Worm (Caenorhabditis elegans): ENCODE results near the gene clc-22.

The clc-22 gene

DNA sequence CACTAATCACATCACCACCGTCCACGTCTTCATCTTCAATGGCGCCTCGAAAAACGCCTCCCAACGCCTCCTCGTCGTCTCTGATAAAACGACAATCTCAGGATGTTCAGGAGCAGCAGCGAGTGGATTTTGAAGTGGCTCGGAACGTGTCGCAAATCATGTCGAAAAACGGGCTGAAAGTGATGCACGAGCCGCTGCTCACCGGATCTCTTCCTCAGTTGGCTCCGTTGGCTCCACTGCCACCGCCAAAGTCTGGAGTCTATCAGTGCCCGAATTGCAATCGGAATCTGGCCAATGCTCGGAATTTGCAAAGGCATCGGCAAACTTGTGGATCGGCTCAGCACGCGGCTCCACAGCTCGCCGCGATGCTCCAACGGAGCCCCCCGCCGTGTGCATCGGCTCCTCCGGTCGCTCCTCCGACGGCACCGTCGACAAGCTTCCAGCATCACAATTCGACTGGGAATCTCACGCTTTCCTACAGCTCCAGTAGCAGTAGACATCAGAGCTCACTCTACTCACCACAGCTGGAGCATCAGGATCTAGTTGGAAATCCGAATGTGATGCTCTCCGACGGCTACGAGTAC, 31.5 kb downstream of the clc-22 start:
- TF ChIP-seq fkh-10 (GFP tag; optimal IDR thresholded peaks at IDR 0.05) = no peak
- TF ChIP-seq ceh-82 (tag; optimal IDR thresholded peaks at IDR 0.05) = no peak

DNA sequence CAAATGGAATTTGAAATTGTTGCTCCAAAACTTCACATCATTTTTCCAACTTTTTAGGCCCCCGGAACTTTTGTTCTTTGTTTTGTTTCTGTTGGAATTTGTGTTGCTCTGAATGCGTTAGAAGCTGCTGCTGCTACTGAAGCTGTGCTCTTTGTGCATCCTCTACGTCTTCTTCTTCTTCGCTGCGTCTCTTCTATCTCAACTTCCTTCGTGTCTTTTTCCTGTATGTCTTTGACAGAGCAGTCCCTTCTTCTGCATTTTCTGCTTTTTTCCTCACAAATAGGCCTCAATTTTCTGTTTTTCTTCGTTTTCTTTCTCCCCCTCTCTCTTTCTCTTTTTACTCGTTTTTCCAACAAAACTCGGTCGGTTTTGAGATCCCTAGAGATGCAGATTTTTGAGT, 34.6 kb downstream of the clc-22 start:
- TF ChIP-seq ama-1 (optimal IDR thresholded peaks at IDR 0.05) = peak; percentile 9
- no peak for TF ChIP-seq unc-39 (tag; optimal IDR thresholded peaks at IDR 0.05)
- no peak for TF ChIP-seq snpc-4 (tag; optimal IDR thresholded peaks at IDR 0.05)
- TF ChIP-seq lin-39 (tag; optimal IDR thresholded peaks at IDR 0.05) = peak; percentile 49
- TF ChIP-seq nfya-1 (tag; optimal IDR thresholded peaks at IDR 0.05; ENCODE audit: insufficient read depth) = peak; percentile 58
- no peak for TF ChIP-seq nhr-77 (tag; optimal IDR thresholded peaks at IDR 0.05)

DNA sequence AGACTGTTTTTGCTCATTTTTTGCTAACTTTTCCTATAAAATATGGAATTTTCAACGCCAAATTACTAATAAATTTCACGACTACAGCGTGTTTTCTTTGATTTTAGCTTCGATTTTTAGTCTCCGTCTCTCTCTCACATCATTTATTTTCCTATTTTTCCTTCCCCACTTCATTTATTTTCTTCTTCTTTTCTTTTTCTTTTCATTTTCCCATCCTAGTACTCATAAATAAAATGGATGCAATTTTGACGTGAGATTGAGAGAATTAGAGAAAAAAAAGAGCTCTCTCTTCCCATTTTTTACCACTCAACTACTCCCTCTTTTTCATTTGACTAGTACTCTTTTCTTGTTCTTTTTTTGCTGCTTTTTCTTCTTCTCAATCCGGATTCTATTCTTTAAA, 35.6 kb downstream of the clc-22 start:
- no peak for TF ChIP-seq nhr-76 (tag; optimal IDR thresholded peaks at IDR 0.05)
- peak; percentile 24 for TF ChIP-seq fkh-10 (GFP tag; optimal IDR thresholded peaks at IDR 0.05)
- no peak for TF ChIP-seq nhr-237 (tag; optimal IDR thresholded peaks at IDR 0.05)
- TF ChIP-seq ZK546.5 (tag; optimal IDR thresholded peaks at IDR 0.05) = no peak
- TF ChIP-seq nhr-25 (tag; optimal IDR thresholded peaks at IDR 0.05) = no peak
- no peak for TF ChIP-seq pqm-1 (tag; optimal IDR thresholded peaks at IDR 0.05)
- TF ChIP-seq tbx-2 (tag; optimal IDR thresholded peaks at IDR 0.05) = no peak
- no peak for TF ChIP-seq aly-2 (tag; optimal IDR thresholded peaks at IDR 0.05)
- peak; percentile 47 for TF ChIP-seq nfya-1 (tag; optimal IDR thresholded peaks at IDR 0.05; ENCODE audit: insufficient read depth)
- no peak for TF ChIP-seq ztf-4 (tag; optimal IDR thresholded peaks at IDR 0.05)

DNA sequence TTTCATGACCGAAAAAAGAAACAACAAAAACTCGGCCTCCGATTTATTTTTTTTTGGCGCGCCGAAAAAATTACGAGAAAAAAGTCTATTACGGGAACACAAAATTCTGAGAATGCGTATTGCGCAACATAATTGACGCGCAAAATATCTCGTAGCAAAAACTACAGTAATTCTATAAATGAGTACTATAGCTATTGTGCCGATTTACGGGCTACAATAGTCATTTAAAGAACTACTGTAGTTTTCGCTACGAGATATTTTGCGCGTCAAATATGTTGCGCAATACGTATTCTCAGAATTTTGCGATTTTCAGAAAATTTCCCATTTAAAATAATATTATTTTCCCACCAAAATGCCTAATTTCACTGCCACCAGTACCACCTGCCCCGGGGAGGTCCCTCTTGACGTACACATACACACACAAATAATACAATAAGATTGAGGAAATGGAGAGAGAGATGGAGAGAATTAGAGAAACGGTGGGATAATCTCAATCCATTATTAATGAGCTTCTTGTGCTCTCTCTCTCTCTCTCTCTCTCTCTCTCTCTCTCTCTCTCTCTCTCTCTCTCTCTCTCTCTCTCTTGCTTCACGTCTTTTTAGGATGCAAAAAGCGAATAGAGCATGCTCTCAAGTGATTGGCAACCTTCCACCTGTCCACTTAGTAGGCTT, 36.3 kb downstream of the clc-22 start:
- TF ChIP-seq elt-3 (tag; optimal IDR thresholded peaks at IDR 0.05) (no peak), elt-2 (tag; optimal IDR thresholded peaks at IDR 0.05) (no peak), unc-62 (GFP tag; optimal IDR thresholded peaks at IDR 0.05) (no peak), pqm-1 (tag; optimal IDR thresholded peaks at IDR 0.05) (no peak), nfya-1 (tag; optimal IDR thresholded peaks at IDR 0.05; ENCODE audit: insufficient read depth) (peak; percentile 10), ceh-82 (tag; optimal IDR thresholded peaks at IDR 0.05) (no peak), nhr-23 (tag; optimal IDR thresholded peaks at IDR 0.05) (no peak), nhr-11 (tag; optimal IDR thresholded peaks at IDR 0.05) (no peak), nhr-28 (tag; optimal IDR thresholded peaks at IDR 0.05) (no peak), hmg-11 (tag; optimal IDR thresholded peaks at IDR 0.05) (no peak), jun-1 (tag; optimal IDR thresholded peaks at IDR 0.05) (no peak), lsy-12 (tag; optimal IDR thresholded peaks at IDR 0.05) (no peak), unc-39 (tag; optimal IDR thresholded peaks at IDR 0.05) (no peak), ztf-4 (tag; optimal IDR thresholded peaks at IDR 0.05) (no peak), sea-2 (GFP tag; optimal IDR thresholded peaks at IDR 0.05) (peak; percentile 91)

DNA sequence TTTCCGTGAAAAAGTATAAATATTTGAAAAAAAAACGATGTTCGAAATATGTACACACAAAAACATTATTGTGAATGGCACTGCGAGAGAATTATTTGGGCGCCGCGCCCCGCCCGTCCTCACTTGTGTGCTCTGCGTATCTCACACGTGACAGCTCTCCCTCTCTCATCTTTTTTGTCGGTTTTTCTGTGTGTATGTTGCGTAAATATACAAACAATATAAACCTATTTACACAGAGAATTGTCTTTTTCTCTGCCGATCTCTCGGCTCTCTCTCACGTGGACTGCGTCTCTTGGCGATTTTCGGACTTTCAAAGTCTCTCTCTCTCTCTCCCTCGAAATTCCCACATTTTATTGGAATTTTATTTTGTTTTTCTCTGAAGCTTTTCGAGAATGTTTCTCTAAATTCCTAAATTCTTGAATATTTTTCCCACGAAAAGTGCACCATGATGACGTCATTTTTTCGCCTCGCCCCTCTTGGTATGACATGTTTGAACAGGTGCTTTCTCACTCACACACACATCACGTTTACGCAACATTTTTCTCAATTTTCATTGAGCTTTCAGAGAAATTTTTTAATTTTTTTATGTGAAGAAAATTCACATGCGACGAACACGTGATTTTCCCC, 37.1 kb downstream of the clc-22 start:
- TF ChIP-seq fkh-2 (tag; optimal IDR thresholded peaks at IDR 0.05) (no peak), snpc-4 (tag; optimal IDR thresholded peaks at IDR 0.05) (peak; percentile 45), ceh-16 (tag; optimal IDR thresholded peaks at IDR 0.05) (no peak), elt-3 (tag; optimal IDR thresholded peaks at IDR 0.05) (no peak), mml-1 (tag; optimal IDR thresholded peaks at IDR 0.05) (no peak), nfya-1 (tag; optimal IDR thresholded peaks at IDR 0.05; ENCODE audit: insufficient read depth) (peak; percentile 73), pha-4 (tag; optimal IDR thresholded peaks at IDR 0.05) (peak; percentile 100), ZK546.5 (tag; optimal IDR thresholded peaks at IDR 0.05) (no peak), nhr-11 (tag; optimal IDR thresholded peaks at IDR 0.05) (peak; percentile 69), sea-2 (GFP tag; optimal IDR thresholded peaks at IDR 0.05) (peak; percentile 88), pqm-1 (tag; optimal IDR thresholded peaks at IDR 0.05) (peak; percentile 87), nhr-23 (tag; optimal IDR thresholded peaks at IDR 0.05) (peak; percentile 22), nhr-25 (tag; optimal IDR thresholded peaks at IDR 0.05) (no peak), hmg-11 (tag; optimal IDR thresholded peaks at IDR 0.05) (peak; percentile 78), lin-15B (tag; optimal IDR thresholded peaks at IDR 0.05) (peak; percentile 36), mdl-1 (tag; optimal IDR thresholded peaks at IDR 0.05) (peak; percentile 92), skn-1 (tag; optimal IDR thresholded peaks at IDR 0.05) (no peak), egl-5 (tag; optimal IDR thresholded peaks at IDR 0.05) (peak; percentile 72), nhr-76 (tag; optimal IDR thresholded peaks at IDR 0.05) (no peak), ztf-4 (tag; optimal IDR thresholded peaks at IDR 0.05) (peak; percentile 48), nhr-67 (tag; optimal IDR thresholded peaks at IDR 0.05) (no peak), ama-1 (optimal IDR thresholded peaks at IDR 0.05) (peak; percentile 54), lsy-12 (tag; optimal IDR thresholded peaks at IDR 0.05) (peak; percentile 75), nhr-77 (tag; optimal IDR thresholded peaks at IDR 0.05) (no peak), elt-2 (tag; optimal IDR thresholded peaks at IDR 0.05) (peak; percentile 83), fkh-10 (GFP tag; optimal IDR thresholded peaks at IDR 0.05) (peak; percentile 65), lin-39 (tag; optimal IDR thresholded peaks at IDR 0.05) (peak; percentile 82), unc-62 (GFP tag; optimal IDR thresholded peaks at IDR 0.05) (no peak), egl-27 (tag; optimal IDR thresholded peaks at IDR 0.05) (peak; percentile 35), ceh-82 (tag; optimal IDR thresholded peaks at IDR 0.05) (no peak), ztf-11 (tag; optimal IDR thresholded peaks at IDR 0.05) (no peak), jun-1 (tag; optimal IDR thresholded peaks at IDR 0.05) (peak; percentile 72), eor-1 (tag; optimal IDR thresholded peaks at IDR 0.05) (no peak), tbx-2 (tag; optimal IDR thresholded peaks at IDR 0.05) (peak; percentile 10)

Data from whole organism, L3 larva.